Worm (Caenorhabditis elegans) whole organism, young adult: Measurements from ENCODE around the gene F18E9.3.

Experiments
- F23B12.7 ChIP-seq: sonication (generic microtip); optimal IDR thresholded peaks from 2 replicates; lab custom pipeline; 2017; ENCODE audit warnings: missing genetic modification characterization, mild to moderate bottlenecking, missing compliant biosample characterization, antibody characterized with exemption, moderate library complexity; ENCODE audit not compliant: insufficient read depth
- K12H6.12 ChIP-seq: fragments of 200-800 bp; sonication (Bioruptor generic); optimal IDR thresholded peaks from 2 replicates; lab custom pipeline; 2018; ENCODE audit warnings: mild to moderate bottlenecking, missing genetic modification characterization, missing compliant biosample characterization
- cebp-1 ChIP-seq, 2 experiments: fragments of 200-800 bp in 1 of 2; sonication (Bioruptor generic) in 1 of 2; sonication (generic microtip) in 1 of 2; IDR thresholded peaks in 1 of 2; optimal IDR thresholded peaks in 1 of 2; 2 replicates each; pipeline versions ENCODE4 v1.3.6 to Lab custom; 2017 to 2022; ENCODE audit warnings: missing compliant biosample characterization in 2 of 2, missing genetic modification characterization in 2 of 2, mild to moderate bottlenecking in 1 of 2, missing genetic modification reagents in 1 of 2, moderate library complexity in 1 of 2
- ceh-79 ChIP-seq: sonication (generic microtip); optimal IDR thresholded peaks from 2 replicates; lab custom pipeline; 2017; ENCODE audit warnings: mild to moderate bottlenecking, missing genetic modification characterization, missing compliant biosample characterization
- dpl-1 ChIP-seq: fragments of 150-350 bp; optimal IDR thresholded peaks from 2 replicates; lab custom pipeline; 2014; ENCODE audit warnings: missing biosample characterization, missing genetic modification reagents, missing genetic modification characterization
- rcor-1 ChIP-seq: fragments of 200-800 bp; sonication (Bioruptor generic); IDR thresholded peaks from 2 replicates; pipeline ENCODE4 v1.3.6; 2022; ENCODE audit warnings: missing genetic modification reagents, missing genetic modification characterization, missing compliant biosample characterization
- snpc-1.1 ChIP-seq: sonication (generic microtip); optimal IDR thresholded peaks from 2 replicates; lab custom pipeline; 2017; ENCODE audit warnings: missing genetic modification characterization, mild to moderate bottlenecking, missing compliant biosample characterization, antibody characterized with exemption, moderate library complexity, missing genotype, missing genetic modification reagents; ENCODE audit not compliant: insufficient read depth

DNA sequence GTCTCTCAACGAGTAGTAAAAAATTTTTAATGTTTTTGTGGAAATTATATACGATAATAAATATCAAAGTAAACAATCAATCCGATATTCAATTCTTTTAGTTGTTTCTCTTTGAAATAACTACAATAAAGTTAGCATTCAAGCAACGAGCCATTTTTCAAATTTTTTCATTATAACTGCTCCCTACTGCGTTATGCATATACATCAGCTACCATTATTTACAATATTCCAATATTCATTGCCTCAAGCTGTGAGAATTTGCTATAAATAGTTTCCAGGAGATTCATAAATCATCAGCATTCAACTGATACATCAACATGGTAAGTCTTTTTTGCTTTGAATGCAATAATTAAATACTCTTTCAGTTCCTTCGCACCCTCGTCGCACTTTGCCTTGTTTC lies 49.2 kb upstream of the F18E9.3 start, which contains the start of gene nspc-3:
- no peak for TF ChIP-seq rcor-1 (GFP tag; lab: Robert Waterston, UW)
- TF ChIP-seq F23B12.7 (tag; lab: Kevin White, UChicago), result no peak
- TF ChIP-seq K12H6.12 (tag; lab: Kevin White, UChicago), result no peak
- TF ChIP-seq ceh-79 (tag; lab: Kevin White, UChicago), result no peak
- no peak for TF ChIP-seq dpl-1 (GFP tag; lab: Kevin White, UChicago)
- no peak for TF ChIP-seq snpc-1.1 (tag; lab: Kevin White, UChicago)
- no peak for TF ChIP-seq cebp-1 (GFP tag; IDR thresholded peaks at IDR 0.05; lab: Robert Waterston, UW)
- no peak for TF ChIP-seq cebp-1 (tag; optimal IDR thresholded peaks at IDR 0.05; lab: Kevin White, UChicago)
